Fruit fly (Drosophila melanogaster) whole organism, wandering third instar larva: ENCODE results near the gene Agpat3.

Experiments used
- Abd-B ChIP-seq: fragments of >200 bp; optimal IDR thresholded peaks from 2 replicates; lab custom pipeline; 2017; ENCODE audit warnings: missing biosample characterization, missing genetic modification characterization
- CG9705 ChIP-seq: fragments of 200-800 bp; sonication (Bioruptor generic); optimal IDR thresholded peaks from 2 replicates; lab custom pipeline; 2018; ENCODE audit warnings: missing biosample characterization, mild to moderate bottlenecking, missing genetic modification characterization
- CrebA ChIP-seq: fragments of 200-800 bp; sonication (Bioruptor generic); optimal IDR thresholded peaks from 2 replicates; lab custom pipeline; 2016; ENCODE audit warnings: missing biosample characterization, mild to moderate bottlenecking, missing genetic modification characterization, borderline replicate concordance
- Dfd ChIP-seq: fragments of >200 bp; optimal IDR thresholded peaks from 2 replicates; lab custom pipeline; 2017; ENCODE audit warnings: missing biosample characterization, missing genetic modification characterization
- Dif ChIP-seq: fragments of 200-275, 200-300 bp; sonication (Bioruptor generic); optimal IDR thresholded peaks from 2 replicates; lab custom pipeline; 2018; ENCODE audit warnings: missing biosample characterization, missing genetic modification characterization; ENCODE audit not compliant: partially characterized antibody
- HLH106 ChIP-seq: fragments of 200-800 bp; optimal IDR thresholded peaks from 3 replicates; lab custom pipeline; 2019; ENCODE audit warnings: missing biosample characterization, mild to moderate bottlenecking, missing genetic modification characterization, moderate library complexity
- Hnf4 ChIP-seq: fragments of 200-800 bp; sonication (Bioruptor generic); optimal IDR thresholded peaks from 2 replicates; lab custom pipeline; 2016; ENCODE audit warnings: missing biosample characterization, mild to moderate bottlenecking, missing genetic modification characterization
- Hr78 ChIP-seq: fragments of >200 bp; optimal IDR thresholded peaks from 2 replicates; lab custom pipeline; 2017; ENCODE audit warnings: missing biosample characterization, missing genetic modification characterization
- Hr83 ChIP-seq: fragments of 200-300 bp; sonication (Bioruptor generic); optimal IDR thresholded peaks from 2 replicates; lab custom pipeline; 2016; ENCODE audit warnings: missing biosample characterization, mild to moderate bottlenecking, missing genetic modification characterization, moderate library complexity; ENCODE audit not compliant: poor library complexity, severe bottlenecking
- Mio ChIP-seq: sonication (Bioruptor generic); optimal IDR thresholded peaks from 2 replicates; lab custom pipeline; 2016; ENCODE audit warnings: missing biosample characterization, missing genetic modification characterization
- Myc ChIP-seq: fragments of >200 bp; optimal IDR thresholded peaks from 2 replicates; lab custom pipeline; 2017
- N ChIP-seq: fragments of >200 bp; optimal IDR thresholded peaks from 2 replicates; lab custom pipeline; 2018; ENCODE audit warnings: missing biosample characterization, missing external identifiers, missing genetic modification characterization
- OdsH ChIP-seq: fragments of 200-800 bp; sonication (Bioruptor generic); optimal IDR thresholded peaks from 2 replicates; lab custom pipeline; 2016; ENCODE audit warnings: missing biosample characterization, mild to moderate bottlenecking, missing genetic modification characterization
- Rel ChIP-seq, 2 experiments: fragments of 200-800 bp; sonication (Bioruptor generic) in 1 of 2; optimal IDR thresholded peaks; 2 replicates in 1 of 2; 3 replicates in 1 of 2; lab custom pipeline; 2016 to 2019; ENCODE audit warnings: mild to moderate bottlenecking in 2 of 2, missing biosample characterization in 2 of 2, missing genetic modification characterization in 2 of 2, moderate library complexity in 1 of 2
- Sp1 ChIP-seq: fragments of 200-800 bp; sonication (Bioruptor generic); optimal IDR thresholded peaks from 3 replicates; lab custom pipeline; 2019; ENCODE audit warnings: missing biosample characterization, mild to moderate bottlenecking, missing genetic modification characterization, moderate library complexity
- dl ChIP-seq, 2 experiments: fragments of 175-275, 200-275 bp in 1 of 2; fragments of 200-275 bp in 1 of 2; sonication (Bioruptor generic); optimal IDR thresholded peaks; lab custom pipeline; 2018; ENCODE audit warnings: mild to moderate bottlenecking in 2 of 2, missing biosample characterization in 2 of 2, missing genetic modification characterization in 2 of 2, moderate library complexity in 2 of 2; ENCODE audit not compliant: partially characterized antibody in 2 of 2, insufficient read depth in 1 of 2
- dmrt93B ChIP-seq: fragments of 200-800 bp; sonication (Bioruptor generic); optimal IDR thresholded peaks from 2 replicates; lab custom pipeline; 2018; ENCODE audit warnings: missing biosample characterization, mild to moderate bottlenecking, missing genetic modification characterization
- dsf ChIP-seq: sonication (Bioruptor generic); optimal IDR thresholded peaks from 2 replicates; lab custom pipeline; 2016; ENCODE audit warnings: missing biosample characterization, missing genetic modification characterization, borderline replicate concordance
- ey ChIP-seq: fragments of 200-800 bp; sonication (Bioruptor generic); optimal IDR thresholded peaks from 2 replicates; lab custom pipeline; 2016; ENCODE audit warnings: missing biosample characterization, missing genetic modification characterization
- foxo ChIP-seq, 2 experiments: fragments of 200-800 bp; sonication (Bioruptor generic); optimal IDR thresholded peaks; 2 replicates in 1 of 2; 3 replicates in 1 of 2; lab custom pipeline; 2016 to 2017; ENCODE audit warnings: missing biosample characterization in 2 of 2, missing genetic modification characterization in 2 of 2
- fru ChIP-seq: fragments of 200-800 bp; sonication (Bioruptor generic); optimal IDR thresholded peaks from 3 replicates; lab custom pipeline; 2016; ENCODE audit warnings: missing biosample characterization, mild to moderate bottlenecking, missing genetic modification characterization
- h ChIP-seq: fragments of 200-800 bp; sonication (Bioruptor generic); optimal IDR thresholded peaks from 3 replicates; lab custom pipeline; 2016; ENCODE audit warnings: missing biosample characterization, mild to moderate bottlenecking, missing genetic modification characterization
- jim ChIP-seq: fragments of 175-275, 200-325 bp; sonication (Bioruptor generic); optimal IDR thresholded peaks from 2 replicates; lab custom pipeline; 2016; ENCODE audit warnings: missing biosample characterization, mild to moderate bottlenecking, missing genetic modification characterization
- lola ChIP-seq: fragments of >200 bp; optimal IDR thresholded peaks from 2 replicates; lab custom pipeline; 2017; ENCODE audit warnings: missing biosample characterization, missing genetic modification characterization
- pan ChIP-seq: fragments of >200 bp; optimal IDR thresholded peaks from 2 replicates; lab custom pipeline; 2017
- psq ChIP-seq: fragments of 200-800 bp; sonication (Bioruptor generic); optimal IDR thresholded peaks from 3 replicates; lab custom pipeline; 2017; ENCODE audit warnings: missing biosample characterization, mild to moderate bottlenecking, missing genetic modification characterization, moderate library complexity
- rgr ChIP-seq: fragments of 200-800 bp; sonication (Bioruptor generic); optimal IDR thresholded peaks from 3 replicates; lab custom pipeline; 2016; ENCODE audit warnings: missing biosample characterization, mild to moderate bottlenecking, missing genetic modification characterization
- sv ChIP-seq: fragments of 200-800 bp; sonication (Bioruptor generic); optimal IDR thresholded peaks from 3 replicates; lab custom pipeline; 2016; ENCODE audit warnings: missing biosample characterization, missing genetic modification characterization
- tai ChIP-seq: sonication (Bioruptor generic); optimal IDR thresholded peaks from 2 replicates; lab custom pipeline; 2016; ENCODE audit warnings: missing biosample characterization, missing genetic modification characterization
- usp ChIP-seq: fragments of >200 bp; optimal IDR thresholded peaks from 2 replicates; lab custom pipeline; 2017; ENCODE audit warnings: missing biosample characterization, missing genetic modification characterization
- woc ChIP-seq: sonication (Bioruptor generic); optimal IDR thresholded peaks from 2 replicates; lab custom pipeline; 2016; ENCODE audit warnings: missing biosample characterization, mild to moderate bottlenecking, missing genetic modification characterization

The Agpat3 gene

DNA sequence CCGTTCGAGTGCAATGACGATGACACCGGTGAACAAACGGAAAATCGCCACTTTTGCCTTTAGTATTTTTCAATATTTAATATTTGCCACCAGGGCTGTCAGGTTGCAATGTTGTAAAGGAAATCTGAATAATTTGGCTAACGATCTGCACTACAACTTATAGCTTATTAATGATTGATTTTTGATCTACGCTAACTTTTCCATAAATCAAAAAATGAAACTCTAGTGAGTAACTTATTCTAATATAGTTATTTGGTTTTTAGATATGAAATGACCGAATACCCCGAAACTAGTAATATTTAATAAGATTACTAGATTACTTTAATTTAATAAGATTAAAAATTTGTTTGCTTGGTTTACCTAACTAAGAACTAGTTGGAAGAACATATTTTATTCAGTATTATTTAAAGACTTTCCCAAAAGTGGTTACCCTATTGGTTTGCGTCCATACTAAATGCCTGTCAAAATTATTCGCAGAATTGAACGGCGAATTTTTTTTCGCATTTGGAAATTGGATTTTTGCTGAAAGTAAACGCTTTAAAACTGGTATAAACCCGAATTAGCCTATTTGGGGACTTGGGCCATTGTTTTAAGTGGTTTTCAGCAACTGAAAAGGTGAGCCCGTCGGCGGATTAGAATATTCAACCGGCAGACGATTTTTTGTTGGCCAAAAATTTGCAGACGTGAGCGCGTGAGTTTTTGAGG lies at the start of gene Agpat3, which contains the start of gene RAF2:
Gene Agpat3, minus strand, starts transcription at position 78 of the 705 bp plus-strand sequence.
Gene RAF2, plus strand, starts transcription at position 448 of the 705 bp plus-strand sequence.
- TF ChIP-seq usp (GFP tag; lab: Kevin White, UChicago) = no peak
- peak; percentile 55 for TF ChIP-seq Hr83 (GFP tag; lab: Kevin White, UChicago)
- no peak for TF ChIP-seq pan (lab: Kevin White, UChicago)
- peak; percentile 26 for TF ChIP-seq ey (GFP tag; lab: Kevin White, UChicago)
- peak; percentile 67 for TF ChIP-seq jim (GFP tag; lab: Kevin White, UChicago)
- no peak for TF ChIP-seq Dfd (GFP tag; lab: Kevin White, UChicago)
- no peak for TF ChIP-seq Myc (lab: Kevin White, UChicago)
- no peak for TF ChIP-seq Rel (GFP tag; optimal IDR thresholded peaks at IDR 0.05; lab: Kevin White, UChicago)
- TF ChIP-seq Rel (tag; optimal IDR thresholded peaks at IDR 0.05; lab: Kevin White, UChicago) = no peak
- TF ChIP-seq CG9705 (GFP tag; lab: Kevin White, UChicago) = no peak
- TF ChIP-seq HLH106 (tag; lab: Kevin White, UChicago) = peak; percentile 68
- peak; percentile 8 for TF ChIP-seq Sp1 (GFP tag; lab: Kevin White, UChicago)
- TF ChIP-seq rgr (GFP tag; lab: Kevin White, UChicago) = no peak
- TF ChIP-seq lola (GFP tag; lab: Kevin White, UChicago) = no peak
- TF ChIP-seq woc (GFP tag; lab: Kevin White, UChicago) = peak; percentile 3
- no peak for TF ChIP-seq fru (GFP tag; lab: Kevin White, UChicago)
- no peak for TF ChIP-seq Abd-B (GFP tag; lab: Kevin White, UChicago)
- TF ChIP-seq psq (GFP tag; lab: Kevin White, UChicago) = peak; percentile 10
- no peak for TF ChIP-seq sv
- peak in 1 of 2 experiments; percentile 46 for TF ChIP-seq foxo (GFP tag; optimal IDR thresholded peaks at IDR 0.05; lab: Kevin White, UChicago)
- no peak for TF ChIP-seq OdsH (GFP tag; lab: Kevin White, UChicago)

DNA sequence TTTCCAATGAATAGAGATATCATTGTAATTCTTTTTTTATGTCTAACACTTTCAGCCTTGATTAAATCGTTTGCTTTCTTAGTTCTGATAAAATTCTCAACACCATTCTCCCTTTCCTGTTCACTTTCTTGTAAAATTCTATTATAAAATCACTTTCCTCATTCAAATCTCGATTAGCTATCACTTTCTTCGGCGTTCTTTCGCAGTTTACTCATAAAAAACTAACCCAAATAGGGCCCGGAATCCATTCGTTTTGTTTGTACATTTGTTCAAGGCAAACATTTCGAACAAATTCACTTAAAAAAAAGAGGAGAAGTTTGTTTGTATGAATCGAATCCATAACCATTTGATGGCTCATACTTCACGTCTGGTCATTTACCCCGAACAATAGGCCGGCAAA lies 47.8 kb upstream of the Agpat3 start:
- TF ChIP-seq ey (GFP tag; lab: Kevin White, UChicago) = no peak
- no peak for TF ChIP-seq sv
- TF ChIP-seq lola (GFP tag; lab: Kevin White, UChicago) = no peak
- no peak for TF ChIP-seq tai
- TF ChIP-seq rgr (GFP tag; lab: Kevin White, UChicago) = no peak
- no peak for TF ChIP-seq h
- no peak for TF ChIP-seq N (GFP tag; lab: Kevin White, UChicago)
- no peak for TF ChIP-seq dsf (GFP tag; lab: Kevin White, UChicago)
- TF ChIP-seq fru (GFP tag; lab: Kevin White, UChicago) = no peak
- TF ChIP-seq pan (lab: Kevin White, UChicago) = no peak
- no peak for TF ChIP-seq dl (GFP tag; optimal IDR thresholded peaks at IDR 0.05; lab: Kevin White, UChicago; ENCODE audit: insufficient read depth in 1 of 2, partially characterized antibody in 2 of 2)
- TF ChIP-seq Hr78 (GFP tag; lab: Kevin White, UChicago) = no peak
- TF ChIP-seq Mio (GFP tag; lab: Kevin White, UChicago) = no peak
- no peak for TF ChIP-seq Hnf4 (GFP tag; lab: Kevin White, UChicago)
- TF ChIP-seq HLH106 (tag; lab: Kevin White, UChicago) = no peak
- TF ChIP-seq Myc (lab: Kevin White, UChicago) = no peak
- no peak for TF ChIP-seq woc (GFP tag; lab: Kevin White, UChicago)
- no peak for TF ChIP-seq CG9705 (GFP tag; lab: Kevin White, UChicago)

DNA sequence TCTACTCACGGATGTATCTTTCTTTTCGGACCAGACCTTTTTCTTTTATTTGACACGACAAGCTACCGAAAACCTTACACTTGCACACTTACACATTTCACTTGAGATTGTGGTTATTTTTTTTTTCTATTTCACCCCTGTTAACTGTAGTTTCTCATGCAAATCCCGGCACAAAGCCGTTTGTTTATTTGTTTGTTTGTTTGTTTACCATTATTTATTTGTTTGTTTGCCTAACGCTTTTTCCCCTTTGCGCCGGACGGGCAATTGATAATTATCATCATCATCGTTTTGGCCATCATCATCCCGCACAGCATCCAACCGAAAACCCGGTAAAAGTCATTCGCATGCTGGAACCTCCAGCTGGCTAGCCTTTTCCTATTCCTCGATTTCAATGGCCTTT lies 45.3 kb upstream of the Agpat3 start:
- TF ChIP-seq lola (GFP tag; lab: Kevin White, UChicago) = no peak
- TF ChIP-seq Dif (GFP tag; lab: Kevin White, UChicago) = no peak
- no peak for TF ChIP-seq Sp1 (GFP tag; lab: Kevin White, UChicago)
- TF ChIP-seq OdsH (GFP tag; lab: Kevin White, UChicago) = no peak
- TF ChIP-seq ey (GFP tag; lab: Kevin White, UChicago) = no peak
- no peak for TF ChIP-seq Myc (lab: Kevin White, UChicago)
- no peak for TF ChIP-seq CrebA
- no peak for TF ChIP-seq dl (GFP tag; optimal IDR thresholded peaks at IDR 0.05; lab: Kevin White, UChicago; ENCODE audit: insufficient read depth in 1 of 2, partially characterized antibody in 2 of 2)
- no peak for TF ChIP-seq fru (GFP tag; lab: Kevin White, UChicago)
- TF ChIP-seq Abd-B (GFP tag; lab: Kevin White, UChicago) = no peak
- no peak for TF ChIP-seq Rel (GFP tag; optimal IDR thresholded peaks at IDR 0.05; lab: Kevin White, UChicago)
- no peak for TF ChIP-seq Rel (tag; optimal IDR thresholded peaks at IDR 0.05; lab: Kevin White, UChicago)
- no peak for TF ChIP-seq rgr (GFP tag; lab: Kevin White, UChicago)
- TF ChIP-seq dmrt93B (GFP tag; lab: Kevin White, UChicago) = no peak
- no peak for TF ChIP-seq Hr83 (GFP tag; lab: Kevin White, UChicago)
- no peak for TF ChIP-seq N (GFP tag; lab: Kevin White, UChicago)
- TF ChIP-seq, all 38 proteins: peak for 0
